Fruit fly (Drosophila melanogaster) whole organism, wandering third instar larva: ENCODE measurements around the gene CG15141.

ENCODE experiments used
- Abd-B ChIP-seq: fragments of >200 bp; optimal IDR thresholded peaks from 2 replicates; lab custom pipeline; 2017; ENCODE audit warnings: missing biosample characterization, missing genetic modification characterization
- CG32264 ChIP-seq: fragments of 200-800 bp; sonication (Bioruptor generic); optimal IDR thresholded peaks from 2 replicates; lab custom pipeline; 2016; ENCODE audit warnings: missing biosample characterization, missing genetic modification characterization
- CG9705 ChIP-seq: fragments of 200-800 bp; sonication (Bioruptor generic); optimal IDR thresholded peaks from 2 replicates; lab custom pipeline; 2018; ENCODE audit warnings: missing biosample characterization, mild to moderate bottlenecking, missing genetic modification characterization
- Dfd ChIP-seq: fragments of >200 bp; optimal IDR thresholded peaks from 2 replicates; lab custom pipeline; 2017; ENCODE audit warnings: missing biosample characterization, missing genetic modification characterization
- Dif ChIP-seq: fragments of 200-275, 200-300 bp; sonication (Bioruptor generic); optimal IDR thresholded peaks from 2 replicates; lab custom pipeline; 2018; ENCODE audit warnings: missing biosample characterization, missing genetic modification characterization; ENCODE audit not compliant: partially characterized antibody
- GATAd ChIP-seq: sonication (Bioruptor generic); optimal IDR thresholded peaks from 2 replicates; lab custom pipeline; 2016; ENCODE audit warnings: missing biosample characterization, missing genetic modification characterization
- HLH106 ChIP-seq: fragments of 200-800 bp; optimal IDR thresholded peaks from 3 replicates; lab custom pipeline; 2019; ENCODE audit warnings: missing biosample characterization, mild to moderate bottlenecking, missing genetic modification characterization, moderate library complexity
- Hnf4 ChIP-seq: fragments of 200-800 bp; sonication (Bioruptor generic); optimal IDR thresholded peaks from 2 replicates; lab custom pipeline; 2016; ENCODE audit warnings: missing biosample characterization, mild to moderate bottlenecking, missing genetic modification characterization
- Hr78 ChIP-seq: fragments of >200 bp; optimal IDR thresholded peaks from 2 replicates; lab custom pipeline; 2017; ENCODE audit warnings: missing biosample characterization, missing genetic modification characterization
- Hr83 ChIP-seq: fragments of 200-300 bp; sonication (Bioruptor generic); optimal IDR thresholded peaks from 2 replicates; lab custom pipeline; 2016; ENCODE audit warnings: missing biosample characterization, mild to moderate bottlenecking, missing genetic modification characterization, moderate library complexity; ENCODE audit not compliant: poor library complexity, severe bottlenecking
- Jra ChIP-seq: sonication (Bioruptor generic); optimal IDR thresholded peaks from 2 replicates; lab custom pipeline; 2016; ENCODE audit warnings: missing biosample characterization, missing genetic modification characterization
- Mio ChIP-seq: sonication (Bioruptor generic); optimal IDR thresholded peaks from 2 replicates; lab custom pipeline; 2016; ENCODE audit warnings: missing biosample characterization, missing genetic modification characterization
- N ChIP-seq: fragments of >200 bp; optimal IDR thresholded peaks from 2 replicates; lab custom pipeline; 2018; ENCODE audit warnings: missing biosample characterization, missing external identifiers, missing genetic modification characterization
- OdsH ChIP-seq: fragments of 200-800 bp; sonication (Bioruptor generic); optimal IDR thresholded peaks from 2 replicates; lab custom pipeline; 2016; ENCODE audit warnings: missing biosample characterization, mild to moderate bottlenecking, missing genetic modification characterization
- Rel ChIP-seq, 2 experiments: fragments of 200-800 bp; sonication (Bioruptor generic) in 1 of 2; optimal IDR thresholded peaks; 2 replicates in 1 of 2; 3 replicates in 1 of 2; lab custom pipeline; 2016 to 2019; ENCODE audit warnings: mild to moderate bottlenecking in 2 of 2, missing biosample characterization in 2 of 2, missing genetic modification characterization in 2 of 2, moderate library complexity in 1 of 2
- Sp1 ChIP-seq: fragments of 200-800 bp; sonication (Bioruptor generic); optimal IDR thresholded peaks from 3 replicates; lab custom pipeline; 2019; ENCODE audit warnings: missing biosample characterization, mild to moderate bottlenecking, missing genetic modification characterization, moderate library complexity
- Vsx2 ChIP-seq: fragments of 200-300, 225-300 bp; sonication (Bioruptor generic); optimal IDR thresholded peaks from 2 replicates; lab custom pipeline; 2018; ENCODE audit warnings: missing biosample characterization, missing genetic modification characterization; ENCODE audit not compliant: partially characterized antibody
- brk ChIP-seq: fragments of 200-800 bp; sonication (Bioruptor generic); optimal IDR thresholded peaks from 2 replicates; lab custom pipeline; 2016; ENCODE audit warnings: missing biosample characterization, mild to moderate bottlenecking, missing genetic modification characterization
- dl ChIP-seq, 2 experiments: fragments of 175-275, 200-275 bp in 1 of 2; fragments of 200-275 bp in 1 of 2; sonication (Bioruptor generic); optimal IDR thresholded peaks; lab custom pipeline; 2018; ENCODE audit warnings: mild to moderate bottlenecking in 2 of 2, missing biosample characterization in 2 of 2, missing genetic modification characterization in 2 of 2, moderate library complexity in 2 of 2; ENCODE audit not compliant: partially characterized antibody in 2 of 2, insufficient read depth in 1 of 2
- dmrt93B ChIP-seq: fragments of 200-800 bp; sonication (Bioruptor generic); optimal IDR thresholded peaks from 2 replicates; lab custom pipeline; 2018; ENCODE audit warnings: missing biosample characterization, mild to moderate bottlenecking, missing genetic modification characterization
- foxo ChIP-seq, 2 experiments: fragments of 200-800 bp; sonication (Bioruptor generic); optimal IDR thresholded peaks; 2 replicates in 1 of 2; 3 replicates in 1 of 2; lab custom pipeline; 2016 to 2017; ENCODE audit warnings: missing biosample characterization in 2 of 2, missing genetic modification characterization in 2 of 2
- fru ChIP-seq: fragments of 200-800 bp; sonication (Bioruptor generic); optimal IDR thresholded peaks from 3 replicates; lab custom pipeline; 2016; ENCODE audit warnings: missing biosample characterization, mild to moderate bottlenecking, missing genetic modification characterization
- h ChIP-seq: fragments of 200-800 bp; sonication (Bioruptor generic); optimal IDR thresholded peaks from 3 replicates; lab custom pipeline; 2016; ENCODE audit warnings: missing biosample characterization, mild to moderate bottlenecking, missing genetic modification characterization
- jim ChIP-seq: fragments of 175-275, 200-325 bp; sonication (Bioruptor generic); optimal IDR thresholded peaks from 2 replicates; lab custom pipeline; 2016; ENCODE audit warnings: missing biosample characterization, mild to moderate bottlenecking, missing genetic modification characterization
- lola ChIP-seq: fragments of >200 bp; optimal IDR thresholded peaks from 2 replicates; lab custom pipeline; 2017; ENCODE audit warnings: missing biosample characterization, missing genetic modification characterization
- pan ChIP-seq: fragments of >200 bp; optimal IDR thresholded peaks from 2 replicates; lab custom pipeline; 2017
- rgr ChIP-seq: fragments of 200-800 bp; sonication (Bioruptor generic); optimal IDR thresholded peaks from 3 replicates; lab custom pipeline; 2016; ENCODE audit warnings: missing biosample characterization, mild to moderate bottlenecking, missing genetic modification characterization
- sage ChIP-seq: fragments of 200-800 bp; sonication (Bioruptor generic); optimal IDR thresholded peaks from 2 replicates; lab custom pipeline; 2016; ENCODE audit warnings: missing biosample characterization, mild to moderate bottlenecking, missing genetic modification characterization
- woc ChIP-seq: sonication (Bioruptor generic); optimal IDR thresholded peaks from 2 replicates; lab custom pipeline; 2016; ENCODE audit warnings: missing biosample characterization, mild to moderate bottlenecking, missing genetic modification characterization

The CG15141 gene

dm6 chr2L:17390782-17391181 is 19.7 kb upstream of the CG15141 start:
- TF ChIP-seq Hr83 (GFP tag; lab: Kevin White, UChicago) (peak; percentile 17), GATAd (GFP tag; lab: Kevin White, UChicago) (no peak)

- TF ChIP-seq Jra (GFP tag; lab: Kevin White, UChicago) (no peak), h (GFP tag; lab: Kevin White, UChicago) (no peak), Sp1 (GFP tag; lab: Kevin White, UChicago) (no peak), pan (lab: Kevin White, UChicago) (no peak), Dif (GFP tag; lab: Kevin White, UChicago) (no peak), brk (GFP tag; lab: Kevin White, UChicago) (no peak), Dfd (no peak), OdsH (no peak), CG9705 (GFP tag; lab: Kevin White, UChicago) (no peak), Rel (GFP tag; optimal IDR thresholded peaks at IDR 0.05; lab: Kevin White, UChicago) (no peak), Rel (tag; optimal IDR thresholded peaks at IDR 0.05; lab: Kevin White, UChicago) (no peak), fru (GFP tag; lab: Kevin White, UChicago) (no peak), Vsx2 (GFP tag; lab: Kevin White, UChicago) (no peak), N (GFP tag; lab: Kevin White, UChicago) (no peak), sage (GFP tag; lab: Kevin White, UChicago) (no peak), Hnf4 (GFP tag; lab: Kevin White, UChicago) (no peak), Hr83 (GFP tag; lab: Kevin White, UChicago) (no peak), rgr (GFP tag; lab: Kevin White, UChicago) (no peak), Hr78 (GFP tag; lab: Kevin White, UChicago) (no peak), HLH106 (tag; lab: Kevin White, UChicago) (no peak)
Measured at dm6 chr2L:17394939-17395338, 15.5 kb upstream of the CG15141 start.

- TF ChIP-seq dl (GFP tag; optimal IDR thresholded peaks at IDR 0.05; lab: Kevin White, UChicago; ENCODE audit: insufficient read depth in 1 of 2, partially characterized antibody in 2 of 2) (no peak), Hr83 (GFP tag; lab: Kevin White, UChicago) (no peak), woc (no peak), HLH106 (tag; lab: Kevin White, UChicago) (no peak), Mio (no peak), CG32264 (GFP tag; lab: Kevin White, UChicago) (no peak), Hr78 (GFP tag; lab: Kevin White, UChicago) (no peak), CG9705 (GFP tag; lab: Kevin White, UChicago) (no peak), brk (GFP tag; lab: Kevin White, UChicago) (no peak), foxo (GFP tag; optimal IDR thresholded peaks at IDR 0.05; lab: Kevin White, UChicago) (no peak), jim (GFP tag; lab: Kevin White, UChicago) (no peak)
Measured at dm6 chr2L:17397372-17397771, 13.1 kb upstream of the CG15141 start.

dm6 chr2L:17402493-17402892 is 7.9 kb upstream of the CG15141 start:
- no peak for TF ChIP-seq Abd-B
- TF ChIP-seq Dfd: peak; percentile 93
- TF ChIP-seq, all 38 proteins: peak for 1

dm6 chr2L:17412533-17412932 is 2.1 kb downstream of the CG15141 start, which contains the start of gene Rsph9:
Gene Rsph9, minus strand, starts transcription at chr2L:17412633.
- TF ChIP-seq dmrt93B (GFP tag; lab: Kevin White, UChicago) (no peak), rgr (GFP tag; lab: Kevin White, UChicago) (no peak), Mio (no peak), HLH106 (tag; lab: Kevin White, UChicago) (no peak), CG9705 (GFP tag; lab: Kevin White, UChicago) (no peak)

dm6 chr2L:17420419-17420818 is 10.0 kb downstream of the CG15141 start:
- TF ChIP-seq lola (GFP tag; lab: Kevin White, UChicago): no peak
- no peak for TF ChIP-seq rgr (GFP tag; lab: Kevin White, UChicago)
- no peak for TF ChIP-seq pan (lab: Kevin White, UChicago)
- TF ChIP-seq woc: no peak
- TF ChIP-seq Rel (GFP tag; optimal IDR thresholded peaks at IDR 0.05; lab: Kevin White, UChicago): no peak
- peak; percentile 98 for TF ChIP-seq Rel (tag; optimal IDR thresholded peaks at IDR 0.05; lab: Kevin White, UChicago)
